Fruit fly (Drosophila melanogaster): ENCODE measurements around the gene Acbp5.

Acbp5 gene

dm6 chr3L:8821708-8822660 is 33.6 kb upstream of the Acbp5 start (continued):
- TF ChIP-seq CG18599 (GFP tag; optimal IDR thresholded peaks at IDR 0.05), result no peak
- TF ChIP-seq CG11093 (GFP tag; IDR thresholded peaks at IDR 0.05), result 0 out of 3 replicates have a peak, but pooled peaks have one; percentile 15
- peak; percentile 89 for TF ChIP-seq nom (GFP tag; optimal IDR thresholded peaks at IDR 0.05)
- TF ChIP-seq row (GFP tag; IDR thresholded peaks at IDR 0.05), result peak; percentile 29; the same call in 1 of the 3 replicates
- TF ChIP-seq h (optimal IDR thresholded peaks at IDR 0.05), result no peak

- TF ChIP-seq Ets65A (GFP tag) (peak; percentile 72), inv (GFP tag; IDR thresholded peaks at IDR 0.05; ENCODE audit: partially characterized antibody) (peak; percentile 16; the same call in 1 of the 2 replicates), CG4404 (GFP tag; IDR thresholded peaks at IDR 0.05) (no peak)
Observed at dm6 chr3L:8819441-8819840, 31.1 kb upstream of the Acbp5 start.

dm6 chr3L:8813484-8813883 is 25.1 kb upstream of the Acbp5 start:
- TF ChIP-seq Sox100B (GFP tag; optimal IDR thresholded peaks at IDR 0.05) (peak; percentile 9), CG13287 (GFP tag; IDR thresholded peaks at IDR 0.05; ENCODE audit: partially characterized antibody) (no peak), row (GFP tag; IDR thresholded peaks at IDR 0.05) (peak; percentile 76), phol (tag; optimal IDR thresholded peaks at IDR 0.05) (peak; percentile 28), zen2 (GFP tag; IDR thresholded peaks at IDR 0.05; ENCODE audit: partially characterized antibody) (no peak), Sox102F (GFP tag; optimal IDR thresholded peaks at IDR 0.05) (peak; percentile 36), CG14860 (GFP tag; IDR thresholded peaks at IDR 0.05; ENCODE audit: partially characterized antibody) (no peak), klu (GFP tag; IDR thresholded peaks at IDR 0.05) (no peak), esg (GFP tag; conservative IDR thresholded peaks at IDR 0.05) (peak; percentile 70), CG13424 (tag; optimal IDR thresholded peaks at IDR 0.05) (peak; percentile 39), CG7963 (GFP tag; IDR thresholded peaks at IDR 0.05; ENCODE audit: partially characterized antibody) (no peak), CG4730 (GFP tag; IDR thresholded peaks at IDR 0.05) (peak; percentile 46; the same call in 1 of the 2 replicates), so (GFP tag; IDR thresholded peaks at IDR 0.05) (0 out of 3 replicates have a peak, but pooled peaks have one; percentile 31), D19A (tag; optimal IDR thresholded peaks at IDR 0.05) (peak; percentile 19), Gug (GFP tag; IDR thresholded peaks at IDR 0.05) (0 out of 4 replicates have a peak, but pooled peaks have one; percentile 8), CG7372 (GFP tag; IDR thresholded peaks at IDR 0.05) (peak; percentile 56; the same call in 1 of the 2 replicates), stwl (tag; optimal IDR thresholded peaks at IDR 0.05) (no peak), CG34422 (GFP tag; IDR thresholded peaks at IDR 0.05) (peak; percentile 53; the same call in 2 of the 3 replicates), CG17186 (GFP tag; optimal IDR thresholded peaks at IDR 0.05) (no peak), CG5953 (GFP tag; IDR thresholded peaks at IDR 0.05) (0 out of 2 replicates have a peak, but pooled peaks have one; percentile 9), lmd (GFP tag; IDR thresholded peaks at IDR 0.05) (peak; percentile 67), Xbp1 (GFP tag; optimal IDR thresholded peaks at IDR 0.05) (peak; percentile 17), tin (GFP tag; optimal IDR thresholded peaks at IDR 0.05) (peak; percentile 8), CG12659 (GFP tag; optimal IDR thresholded peaks at IDR 0.05) (no peak), sim (GFP tag; IDR thresholded peaks at IDR 0.05) (no peak), trem (tag; optimal IDR thresholded peaks at IDR 0.05) (no peak), sens (GFP tag) (peak; percentile 76), Ada2b (GFP tag; IDR thresholded peaks at IDR 0.05) (peak; percentile 65), Optix (GFP tag; IDR thresholded peaks at IDR 0.05) (peak; percentile 57; the same call in 2 of the 3 replicates), CG8281 (tag; optimal IDR thresholded peaks at IDR 0.05) (no peak), Rx (GFP tag; IDR thresholded peaks at IDR 0.05) (peak; percentile 56), gce (GFP tag; IDR thresholded peaks at IDR 0.05) (peak; percentile 67; the same call in 1 of the 3 replicates), hkb (optimal IDR thresholded peaks at IDR 0.05) (no peak), hkb (GFP tag; IDR thresholded peaks at IDR 0.05) (peak; percentile 57; the same call in 1 of the 2 replicates), CG8944 (GFP tag; optimal IDR thresholded peaks at IDR 0.05) (no peak), CG7786 (GFP tag; optimal IDR thresholded peaks at IDR 0.05) (peak; percentile 14), Ptx1 (GFP tag; IDR thresholded peaks at IDR 0.05) (peak; percentile 56; the same call in 1 of the 2 replicates), lab (GFP tag; optimal IDR thresholded peaks at IDR 0.05) (peak; percentile 33)

Data from whole organism, embryonic.